Worm (Caenorhabditis elegans) whole organism, L3 larva: Measurements from ENCODE around the gene T13A10.2.

Experiments used
- egl-27 ChIP-seq: sonication (generic microtip); optimal IDR thresholded peaks from 4 replicates; lab custom pipeline; 2017; ENCODE audit warnings: missing biosample characterization, missing genetic modification reagents, missing genetic modification characterization
- fkh-10 ChIP-seq: sonication (generic microtip); optimal IDR thresholded peaks from 2 replicates; lab custom pipeline; 2017; ENCODE audit warnings: missing biosample characterization, missing genetic modification reagents, missing genetic modification characterization
- fos-1 ChIP-seq: fragments of 150-350 bp; optimal IDR thresholded peaks from 2 replicates; lab custom pipeline; 2014; ENCODE audit warnings: missing biosample characterization, missing genetic modification characterization
- lin-15B ChIP-seq: fragments of 150-350 bp; optimal IDR thresholded peaks from 2 replicates; lab custom pipeline; 2014; ENCODE audit warnings: missing biosample characterization, missing genetic modification characterization
- lin-39 ChIP-seq: fragments of 150-350 bp; optimal IDR thresholded peaks from 2 replicates; lab custom pipeline; 2018; ENCODE audit warnings: missing biosample characterization, missing genetic modification reagents, missing genetic modification characterization
- nhr-11 ChIP-seq: fragments of 150-350 bp; optimal IDR thresholded peaks from 2 replicates; lab custom pipeline; 2014; ENCODE audit warnings: missing biosample characterization, missing genetic modification characterization
- nhr-23 ChIP-seq: fragments of 150-350 bp; optimal IDR thresholded peaks from 2 replicates; lab custom pipeline; 2014; ENCODE audit warnings: missing biosample characterization, missing genetic modification reagents, missing genetic modification characterization
- zag-1 ChIP-seq: fragments of 150-350 bp; optimal IDR thresholded peaks from 2 replicates; lab custom pipeline; 2014; ENCODE audit warnings: missing biosample characterization, missing genetic modification characterization
- ztf-4 ChIP-seq: fragments of 150-350 bp; optimal IDR thresholded peaks from 2 replicates; lab custom pipeline; 2014; ENCODE audit warnings: missing biosample characterization, missing genetic modification characterization

- no peak for TF ChIP-seq zag-1 (tag; lab: Kevin White, UChicago)
- TF ChIP-seq fos-1 (tag; lab: Kevin White, UChicago) = no peak
- TF ChIP-seq nhr-23 (tag; lab: Kevin White, UChicago) = no peak
- TF ChIP-seq nhr-11 (tag; lab: Kevin White, UChicago) = no peak
- no peak for TF ChIP-seq egl-27 (tag; lab: Kevin White, UChicago)
- TF ChIP-seq lin-39 (tag; lab: Kevin White, UChicago) = no peak
- TF ChIP-seq lin-15B (tag; lab: Kevin White, UChicago) = no peak
- TF ChIP-seq fkh-10 (GFP tag; lab: Kevin White, UChicago) = no peak
- TF ChIP-seq ztf-4 (tag; lab: Kevin White, UChicago) = no peak
These were observed 39.7 kb upstream of the T13A10.2 start, which contains the start of gene C49A9.5 for ce11 chrIV:6213403-6213802.
